Fruit fly (Drosophila melanogaster) whole organism: ENCODE results near the gene CG42467.

Experiments used
- pan ChIP-seq: fragments of >200 bp; optimal IDR thresholded peaks from 2 replicates; lab custom pipeline; 2017
- usp ChIP-seq: fragments of >200 bp; optimal IDR thresholded peaks from 2 replicates; lab custom pipeline; 2017; ENCODE audit warnings: missing biosample characterization, missing genetic modification characterization, mixed read lengths

dm6 chr2L:3669675-3670074 is 31.4 kb upstream of the CG42467 start, which contains the start of gene Sfp24Bb:
- TF ChIP-seq pan = no peak
- TF ChIP-seq usp (GFP tag; lab: Kevin White, UChicago) = no peak
